Worm (Caenorhabditis elegans) whole organism, midembryonic: ENCODE measurements around the gene T01B7.13.

Experiments
- T22C8.4 ChIP-seq: fragments of 200-800 bp; sonication (Bioruptor generic); IDR thresholded peaks from 2 replicates; pipeline ENCODE4 v1.3.6; 2022; ENCODE audit warnings: missing genetic modification characterization, missing compliant biosample characterization
- cog-1 ChIP-seq: sonication (generic microtip); optimal IDR thresholded peaks from 2 replicates; lab custom pipeline; 2016; ENCODE audit warnings: missing genetic modification characterization, missing compliant biosample characterization
- flt-1 ChIP-seq: fragments of 200-800 bp; sonication (Bioruptor generic); IDR thresholded peaks from 2 replicates; pipeline ENCODE4 v1.3.6; 2022; ENCODE audit warnings: missing genetic modification characterization, missing compliant biosample characterization
- klf-2 ChIP-seq: fragments of 200-800 bp; sonication (Bioruptor generic); conservative IDR thresholded peaks from 2 replicates; pipeline ENCODE4 v1.3.6; 2022; ENCODE audit warnings: missing genetic modification reagents, missing genetic modification characterization, missing compliant biosample characterization
- med-1 ChIP-seq: sonication (generic microtip); optimal IDR thresholded peaks from 2 replicates; lab custom pipeline; 2017; ENCODE audit warnings: missing genetic modification characterization, mild to moderate bottlenecking, missing compliant biosample characterization, antibody characterized with exemption, missing genetic modification reagents; ENCODE audit not compliant: insufficient read depth
- ref-1 ChIP-seq: fragments of 200-800 bp; sonication (Bioruptor generic); conservative IDR thresholded peaks from 2 replicates; pipeline ENCODE4 v1.3.6; 2022; ENCODE audit warnings: missing genetic modification reagents, missing genetic modification characterization, missing compliant biosample characterization
- tab-1 ChIP-seq: fragments of 200-800 bp; sonication (Bioruptor generic); IDR thresholded peaks from 2 replicates; pipeline ENCODE4 v1.3.6; 2022; ENCODE audit warnings: missing genetic modification characterization, missing compliant biosample characterization
- ztf-23 ChIP-seq: fragments of 200-800 bp; sonication (Bioruptor generic); IDR thresholded peaks from 2 replicates; pipeline ENCODE4 v1.3.6; 2022; ENCODE audit warnings: missing genetic modification reagents, missing genetic modification characterization, missing compliant biosample characterization
- ztf-29 ChIP-seq: fragments of 200-800 bp; sonication (Bioruptor generic); IDR thresholded peaks from 2 replicates; pipeline ENCODE4 v1.3.6; 2022; ENCODE audit warnings: missing genetic modification reagents, missing genetic modification characterization, missing compliant biosample characterization

Gene T01B7.13

DNA sequence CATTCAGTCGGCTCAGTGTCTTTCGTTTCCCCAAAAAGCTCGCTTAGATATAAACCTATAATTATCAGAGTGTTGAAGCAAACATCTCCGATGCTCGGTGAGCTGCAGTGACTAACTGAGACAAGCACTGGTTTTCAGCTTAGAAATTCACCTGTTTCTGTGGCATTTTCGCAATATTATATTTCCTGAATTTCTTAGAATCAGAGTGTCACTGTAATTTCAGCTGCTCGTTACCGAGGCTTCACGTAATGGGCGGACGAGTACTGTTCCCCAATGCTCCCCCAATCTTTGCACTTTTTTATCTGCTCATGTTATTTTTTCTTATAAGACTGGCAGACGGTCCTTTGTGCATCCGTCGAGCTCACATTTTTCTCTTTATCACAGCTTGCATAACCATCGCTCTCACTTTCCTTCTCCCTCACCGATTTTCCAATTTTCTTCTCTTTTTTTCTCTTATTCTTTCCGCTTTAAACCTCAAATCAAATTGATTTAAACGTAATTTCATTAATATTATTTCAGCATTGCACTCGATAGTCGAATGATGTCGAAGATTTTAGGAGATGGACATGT, 6.8 kb downstream of the T01B7.13 start, which contains the start of gene trcs-2:
Gene trcs-2, plus strand, starts transcription at position 520 of the 570 bp plus-strand sequence.
- no peak for TF ChIP-seq klf-2 (GFP tag; lab: Robert Waterston, UW)
- no peak for TF ChIP-seq T22C8.4 (GFP tag; lab: Robert Waterston, UW)
- TF ChIP-seq ztf-23: no peak
- TF ChIP-seq flt-1: no peak
- TF ChIP-seq ref-1 (GFP tag; lab: Robert Waterston, UW): no peak
- no peak for TF ChIP-seq med-1 (GFP tag; lab: Kevin White, UChicago)
- TF ChIP-seq ztf-29: no peak
- no peak for TF ChIP-seq tab-1 (GFP tag; lab: Robert Waterston, UW)
- no peak for TF ChIP-seq cog-1 (tag; lab: Kevin White, UChicago)

DNA sequence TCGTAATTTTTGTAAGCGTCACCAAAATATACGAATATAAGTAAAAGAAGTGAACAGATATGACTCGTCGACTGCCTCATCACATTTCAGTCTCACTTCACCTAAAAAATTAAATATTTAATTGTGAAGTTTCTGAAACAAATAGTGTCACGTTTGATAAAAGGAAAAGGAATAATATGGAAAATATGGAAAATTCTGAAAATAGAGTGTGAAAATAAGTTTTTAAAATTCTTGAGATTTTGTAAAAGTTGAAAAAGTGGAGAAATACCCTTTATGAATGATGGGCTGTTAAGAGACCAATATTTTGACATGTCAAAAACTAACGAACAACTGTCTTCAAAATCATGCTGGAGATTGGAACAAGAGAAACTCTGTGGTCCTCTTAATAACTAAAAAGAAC, 11.5 kb downstream of the T01B7.13 start, which contains the start of gene T01B7.9:
Gene T01B7.9, minus strand, starts transcription at position 101 of the 400 bp plus-strand sequence.
- no peak for TF ChIP-seq flt-1
- TF ChIP-seq klf-2 (GFP tag; lab: Robert Waterston, UW): no peak
- TF ChIP-seq cog-1 (tag; lab: Kevin White, UChicago): no peak
- TF ChIP-seq med-1 (GFP tag; lab: Kevin White, UChicago): no peak
- no peak for TF ChIP-seq ztf-29
- no peak for TF ChIP-seq tab-1 (GFP tag; lab: Robert Waterston, UW)
- TF ChIP-seq ref-1 (GFP tag; lab: Robert Waterston, UW): no peak
- TF ChIP-seq T22C8.4 (GFP tag; lab: Robert Waterston, UW): no peak
- TF ChIP-seq ztf-23: no peak

DNA sequence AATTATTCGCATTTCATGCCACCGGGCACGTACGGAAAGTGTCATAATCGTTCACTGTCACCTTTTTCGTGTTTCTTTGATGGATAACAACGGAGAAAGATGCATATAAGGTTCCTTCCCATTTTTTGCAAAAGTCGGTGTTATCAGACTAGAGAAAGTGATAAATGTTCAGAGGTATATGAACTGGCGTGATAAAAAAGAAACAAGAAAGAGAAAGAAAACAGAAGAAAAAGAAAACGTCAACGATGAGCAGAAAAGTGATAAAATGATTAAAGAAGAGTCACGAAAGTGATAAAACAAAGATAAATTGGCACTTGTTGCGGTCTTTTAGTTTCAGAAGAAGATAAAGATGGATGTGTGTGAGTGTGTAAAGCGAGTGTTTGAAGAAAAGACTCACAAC, 15.1 kb downstream of the T01B7.13 start:
- no peak for TF ChIP-seq ref-1 (GFP tag; lab: Robert Waterston, UW)
- no peak for TF ChIP-seq klf-2 (GFP tag; lab: Robert Waterston, UW)
- no peak for TF ChIP-seq cog-1 (tag; lab: Kevin White, UChicago)
- TF ChIP-seq T22C8.4 (GFP tag; lab: Robert Waterston, UW): no peak
- TF ChIP-seq tab-1 (GFP tag; lab: Robert Waterston, UW): no peak
- TF ChIP-seq ztf-29: no peak

DNA sequence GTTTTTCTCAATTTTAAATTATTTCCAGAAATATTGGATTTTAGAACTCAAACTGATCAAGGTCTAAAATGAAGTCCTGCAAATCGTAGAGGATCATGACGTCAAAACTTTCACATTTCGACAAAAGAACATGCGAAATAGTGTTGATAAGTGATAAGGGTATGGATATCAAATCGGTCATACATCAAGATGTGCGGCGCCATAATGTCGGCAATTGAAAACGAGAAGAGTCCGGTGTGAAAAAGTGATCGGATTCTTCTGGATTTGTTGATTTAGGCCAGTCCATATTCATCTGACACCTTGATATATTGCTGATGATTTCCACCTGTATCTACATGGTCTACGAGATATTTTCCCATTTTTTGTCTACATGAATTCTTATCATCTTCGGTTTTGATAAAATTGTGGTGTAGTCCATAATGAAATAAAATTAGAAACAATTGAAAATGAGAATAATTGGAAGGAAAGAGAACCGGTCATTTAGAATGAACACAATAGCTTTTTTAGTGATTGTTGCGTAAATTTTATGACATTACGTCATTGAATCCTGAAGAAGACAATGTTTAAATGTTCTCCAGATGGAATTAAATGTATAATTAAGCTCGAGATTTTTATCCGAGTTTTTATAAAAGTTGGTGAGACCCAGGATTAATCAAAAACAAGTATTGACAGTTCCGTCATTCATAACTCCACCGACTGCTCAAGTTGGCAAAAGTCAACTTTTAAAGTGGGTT, 15.9 kb downstream of the T01B7.13 start:
- no peak for TF ChIP-seq tab-1 (GFP tag; lab: Robert Waterston, UW)
- no peak for TF ChIP-seq klf-2 (GFP tag; lab: Robert Waterston, UW)
- no peak for TF ChIP-seq T22C8.4 (GFP tag; lab: Robert Waterston, UW)
- TF ChIP-seq flt-1: no peak
- no peak for TF ChIP-seq cog-1 (tag; lab: Kevin White, UChicago)
- TF ChIP-seq med-1 (GFP tag; lab: Kevin White, UChicago): no peak
- no peak for TF ChIP-seq ztf-29
- no peak for TF ChIP-seq ref-1 (GFP tag; lab: Robert Waterston, UW)
- TF ChIP-seq ztf-23: no peak

DNA sequence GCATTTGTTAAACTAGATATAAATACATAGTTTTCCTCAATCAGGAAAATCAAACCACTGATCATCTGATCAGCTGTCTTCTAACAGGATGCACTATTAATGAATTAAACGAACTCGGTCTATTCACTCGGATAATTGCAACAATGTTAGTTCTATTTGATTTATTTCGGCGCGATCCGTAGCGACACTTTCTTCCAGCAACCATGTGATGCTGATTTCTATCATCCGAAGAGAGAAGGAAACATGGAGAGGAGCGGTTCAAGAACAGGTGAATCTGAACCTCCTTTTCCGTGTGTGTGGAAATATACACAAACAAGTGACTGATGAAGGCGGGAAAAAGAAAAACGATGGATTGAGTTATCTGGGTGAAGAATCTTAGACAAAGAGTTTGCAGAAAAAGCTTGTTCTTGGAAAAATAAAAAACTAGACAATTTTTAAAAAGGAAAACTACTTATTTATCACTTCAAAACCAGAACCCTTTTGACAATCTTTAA, 16.6 kb downstream of the T01B7.13 start:
- TF ChIP-seq cog-1 (tag; lab: Kevin White, UChicago): no peak
- TF ChIP-seq ztf-23: no peak

DNA sequence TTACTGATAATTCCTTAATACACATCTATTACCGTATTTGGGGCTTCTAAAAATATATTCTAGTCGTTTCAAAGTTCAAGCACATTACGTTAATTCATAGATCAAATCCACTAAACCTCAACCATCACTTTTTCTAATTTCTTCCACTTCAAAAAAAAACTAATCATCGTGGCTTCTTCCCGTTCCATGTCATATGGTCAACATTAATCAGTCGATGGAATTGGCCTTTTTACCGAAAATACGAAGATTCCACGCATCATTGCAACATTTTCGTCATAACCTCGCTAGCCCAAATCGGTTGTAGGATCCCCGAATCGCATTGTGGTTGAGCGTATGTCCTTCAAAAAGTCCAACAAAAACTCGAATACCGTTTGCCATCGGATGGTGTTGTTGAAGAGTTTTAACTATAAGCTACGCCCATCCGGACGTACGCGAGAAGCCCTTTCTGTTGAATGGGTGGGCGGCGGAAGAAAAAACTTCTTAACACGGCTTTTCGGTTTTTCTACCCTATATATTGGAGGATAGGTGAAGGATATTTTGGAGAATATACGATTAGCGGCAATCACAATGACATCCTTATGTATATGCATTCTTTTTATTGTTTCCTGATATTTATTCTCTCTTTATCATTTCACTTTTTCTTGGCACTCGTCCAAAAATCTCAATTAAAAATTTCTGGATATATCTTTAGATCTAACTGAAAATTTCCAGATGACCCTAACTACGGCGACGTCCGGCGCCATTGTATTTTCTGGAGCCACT, 17.3 kb downstream of the T01B7.13 start, which contains the start of gene rol-6:
Gene rol-6, plus strand, starts transcription at position 712 of the 762 bp plus-strand sequence.
- TF ChIP-seq cog-1 (tag; lab: Kevin White, UChicago): no peak
- no peak for TF ChIP-seq ref-1 (GFP tag; lab: Robert Waterston, UW)
- no peak for TF ChIP-seq ztf-23
- no peak for TF ChIP-seq ztf-29
- TF ChIP-seq tab-1 (GFP tag; lab: Robert Waterston, UW): no peak
- TF ChIP-seq flt-1: no peak
- TF ChIP-seq med-1 (GFP tag; lab: Kevin White, UChicago): no peak
- TF ChIP-seq klf-2 (GFP tag; lab: Robert Waterston, UW): no peak
- TF ChIP-seq T22C8.4 (GFP tag; lab: Robert Waterston, UW): no peak

DNA sequence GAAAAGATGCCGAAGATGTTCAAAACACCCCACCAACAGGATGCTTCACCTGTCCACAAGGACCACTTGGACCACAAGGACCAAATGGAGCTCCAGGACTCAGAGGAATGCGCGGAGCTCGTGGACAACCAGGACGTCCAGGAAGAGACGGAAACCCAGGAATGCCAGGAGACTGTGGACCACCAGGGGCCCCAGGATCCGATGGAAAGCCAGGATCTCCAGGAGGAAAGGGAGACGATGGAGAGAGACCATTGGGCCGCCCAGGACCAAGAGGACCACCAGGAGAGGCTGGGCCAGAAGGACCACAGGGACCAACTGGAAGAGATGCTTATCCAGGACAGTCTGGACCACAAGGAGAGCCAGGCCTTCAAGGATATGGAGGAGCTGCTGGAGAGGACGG, 18.4 kb downstream of the T01B7.13 start:
- TF ChIP-seq flt-1: no peak
- no peak for TF ChIP-seq klf-2 (GFP tag; lab: Robert Waterston, UW)
- TF ChIP-seq ztf-23: no peak
- no peak for TF ChIP-seq T22C8.4 (GFP tag; lab: Robert Waterston, UW)
- TF ChIP-seq cog-1 (tag; lab: Kevin White, UChicago): no peak
- TF ChIP-seq ref-1 (GFP tag; lab: Robert Waterston, UW): no peak
- TF ChIP-seq ztf-29: no peak
- TF ChIP-seq med-1 (GFP tag; lab: Kevin White, UChicago): no peak
- TF ChIP-seq tab-1 (GFP tag; lab: Robert Waterston, UW): no peak

DNA sequence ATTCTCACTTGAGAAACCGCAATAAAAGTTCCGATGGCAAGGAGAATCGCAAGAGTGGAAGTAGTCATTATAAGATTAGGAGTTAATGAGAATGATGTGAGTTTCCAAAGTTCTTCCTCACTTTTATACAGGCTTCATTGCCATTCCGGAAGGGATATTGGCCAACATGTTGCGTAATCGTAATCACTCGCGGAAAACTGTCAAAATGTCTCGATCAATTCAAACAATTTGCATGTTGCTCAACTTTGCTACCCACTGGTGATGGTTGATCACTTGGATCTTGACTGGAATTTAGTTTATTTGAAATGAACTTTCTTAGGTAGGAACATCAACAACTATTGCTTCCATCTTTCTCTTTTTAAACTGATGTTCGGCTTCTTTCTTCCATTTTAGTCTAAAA, 22.3 kb downstream of the T01B7.13 start, which contains the start of gene idpb-4:
Gene idpb-4, minus strand, starts transcription at position 101 of the 400 bp plus-strand sequence.
- no peak for TF ChIP-seq T22C8.4 (GFP tag; lab: Robert Waterston, UW)
- TF ChIP-seq ztf-29: no peak
- no peak for TF ChIP-seq klf-2 (GFP tag; lab: Robert Waterston, UW)
- no peak for TF ChIP-seq tab-1 (GFP tag; lab: Robert Waterston, UW)
- TF ChIP-seq flt-1: no peak
- no peak for TF ChIP-seq cog-1 (tag; lab: Kevin White, UChicago)
- no peak for TF ChIP-seq med-1 (GFP tag; lab: Kevin White, UChicago)
- no peak for TF ChIP-seq ref-1 (GFP tag; lab: Robert Waterston, UW)
- TF ChIP-seq ztf-23: no peak

DNA sequence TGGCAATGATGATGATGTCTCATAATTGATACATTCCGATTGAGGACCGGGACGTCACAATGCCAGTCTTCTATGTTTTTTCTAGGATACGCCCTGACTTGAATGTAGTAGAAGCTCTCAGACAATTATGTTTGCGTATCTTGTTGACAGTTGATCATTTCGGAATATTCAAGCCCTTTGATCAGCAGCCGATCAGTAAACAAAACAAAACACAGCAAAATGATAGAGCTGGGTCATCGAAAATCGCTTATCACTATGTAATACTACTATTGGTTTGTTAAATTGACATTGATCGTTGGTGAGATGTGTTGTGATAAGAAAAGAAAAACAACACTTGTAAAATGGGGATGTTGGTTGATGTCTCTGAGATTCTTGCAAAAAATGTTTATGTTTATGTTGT, 23.0 kb downstream of the T01B7.13 start:
- TF ChIP-seq cog-1 (tag; lab: Kevin White, UChicago) (no peak), T22C8.4 (GFP tag; lab: Robert Waterston, UW) (no peak), ztf-23 (no peak), ztf-29 (no peak), med-1 (GFP tag; lab: Kevin White, UChicago) (no peak), ref-1 (GFP tag; lab: Robert Waterston, UW) (no peak), flt-1 (no peak), klf-2 (GFP tag; lab: Robert Waterston, UW) (no peak), tab-1 (GFP tag; lab: Robert Waterston, UW) (no peak)
